Worm (Caenorhabditis elegans) whole organism, L4 larva: Measurements from ENCODE around the gene csr-1.
A peak's percentile ranks its signal among the peaks of the same experiment; 100 is the strongest.

ENCODE experiments used
- F37D6.2 ChIP-seq: sonication (generic microtip); optimal IDR thresholded peaks from 2 replicates; lab custom pipeline; 2016; ENCODE audit warnings: mild to moderate bottlenecking, missing genetic modification characterization, missing compliant biosample characterization
- T26A8.4 ChIP-seq: fragments of 200-800 bp; sonication (Bioruptor generic); IDR thresholded peaks from 2 replicates; pipeline ENCODE4 v1.3.6; 2022; ENCODE audit warnings: missing genetic modification characterization, missing compliant biosample characterization
- ZK337.2 ChIP-seq: fragments of 200-800 bp; sonication (Bioruptor generic); IDR thresholded peaks from 2 replicates; pipeline ENCODE4 v1.3.6; 2022; ENCODE audit warnings: missing genetic modification reagents, missing genetic modification characterization, missing compliant biosample characterization
- aha-1 ChIP-seq: fragments of 150-350 bp; peaks from one replicate; lab custom pipeline; 2014; ENCODE audit warnings: missing biosample characterization, missing genetic modification characterization
- ceh-20 ChIP-seq: fragments of 200-800 bp; sonication (Bioruptor generic); IDR thresholded peaks from 2 replicates; pipeline ENCODE4 v1.3.6; 2022; ENCODE audit warnings: missing genetic modification reagents, missing genetic modification characterization, missing compliant biosample characterization
- ceh-28 ChIP-seq: fragments of 150-350 bp; optimal IDR thresholded peaks from 2 replicates; lab custom pipeline; 2014; ENCODE audit warnings: missing biosample characterization, missing genetic modification reagents, missing genetic modification characterization
- ceh-44 ChIP-seq: fragments of 200-800 bp; sonication (Bioruptor generic); IDR thresholded peaks from 2 replicates; pipeline ENCODE4 v1.3.6; 2022; ENCODE audit warnings: missing genetic modification reagents, missing genetic modification characterization, missing compliant biosample characterization
- ces-1 ChIP-seq: fragments of 150-350 bp; sonication (generic microtip); optimal IDR thresholded peaks from 4 replicates; lab custom pipeline; 2014; ENCODE audit warnings: missing biosample characterization, missing genetic modification reagents, missing genetic modification characterization
- cey-2 ChIP-seq: sonication (generic microtip); optimal IDR thresholded peaks from 3 replicates; lab custom pipeline; 2017; ENCODE audit warnings: missing genetic modification characterization, mild to moderate bottlenecking, missing compliant biosample characterization, antibody characterized with exemption, borderline replicate concordance; ENCODE audit not compliant: insufficient read depth
- ctbp-1 ChIP-seq: fragments of 200-800 bp; sonication (Bioruptor generic); IDR thresholded peaks from 2 replicates; pipeline ENCODE4 v1.3.6; 2022; ENCODE audit warnings: missing genetic modification reagents, missing genetic modification characterization, missing compliant biosample characterization
- dve-1 ChIP-seq: sonication (generic microtip); optimal IDR thresholded peaks from 2 replicates; lab custom pipeline; 2017; ENCODE audit warnings: antibody characterized with exemption, mild to moderate bottlenecking, missing genetic modification characterization, missing compliant biosample characterization; ENCODE audit not compliant: insufficient read depth
- egl-27 ChIP-seq: sonication (generic microtip); optimal IDR thresholded peaks from 3 replicates; lab custom pipeline; 2017; ENCODE audit warnings: missing biosample characterization, missing genetic modification reagents, missing genetic modification characterization
- gei-8 ChIP-seq: fragments of 200-800 bp; sonication (Bioruptor generic); optimal IDR thresholded peaks from 2 replicates; lab custom pipeline; 2018; ENCODE audit warnings: mild to moderate bottlenecking, missing genetic modification characterization, missing compliant biosample characterization
- hif-1 ChIP-seq, 2 experiments: sonication (generic microtip); optimal IDR thresholded peaks; 2 replicates each; lab custom pipeline; 2016 to 2017; ENCODE audit warnings: missing compliant biosample characterization in 2 of 2, missing genetic modification characterization in 2 of 2, missing genetic modification reagents in 2 of 2, missing genotype in 2 of 2, mild to moderate bottlenecking in 1 of 2
- hlh-11 ChIP-seq: fragments of 200-800 bp; sonication (Bioruptor generic); optimal IDR thresholded peaks from 2 replicates; lab custom pipeline; 2018; ENCODE audit warnings: mild to moderate bottlenecking, missing genetic modification characterization, missing compliant biosample characterization
- hlh-30 ChIP-seq: sonication (generic microtip); optimal IDR thresholded peaks from 2 replicates; lab custom pipeline; 2017; ENCODE audit warnings: antibody characterized with exemption, mild to moderate bottlenecking, missing genetic modification characterization, missing compliant biosample characterization; ENCODE audit not compliant: insufficient read depth
- hmg-1.1 ChIP-seq: fragments of 200-800 bp; sonication (Bioruptor generic); IDR thresholded peaks from 2 replicates; pipeline ENCODE4 v1.3.6; 2022; ENCODE audit warnings: missing genetic modification reagents, missing genetic modification characterization, missing compliant biosample characterization
- lim-7 ChIP-seq: fragments of 200-800 bp; sonication (Bioruptor generic); IDR thresholded peaks from 2 replicates; pipeline ENCODE4 v1.3.6; 2022; ENCODE audit warnings: missing genetic modification characterization, missing compliant biosample characterization
- lin-1 ChIP-seq: fragments of 200-800 bp; sonication (Bioruptor generic); IDR thresholded peaks from 2 replicates; pipeline ENCODE4 v1.3.6; 2022; ENCODE audit warnings: missing genetic modification reagents, missing genetic modification characterization, missing compliant biosample characterization
- lin-13 ChIP-seq: fragments of 150-350 bp; optimal IDR thresholded peaks from 2 replicates; lab custom pipeline; 2014; ENCODE audit warnings: missing biosample characterization, missing genetic modification reagents, missing genetic modification characterization
- madf-5 ChIP-seq, 2 experiments: fragments of 200-800 bp; sonication (Bioruptor generic); IDR thresholded peaks; 2 replicates each; pipeline ENCODE4 v1.3.6; 2022; ENCODE audit warnings: missing compliant biosample characterization in 2 of 2, missing genetic modification characterization in 2 of 2
- madf-9 ChIP-seq: fragments of 200-800 bp; sonication (Bioruptor generic); conservative IDR thresholded peaks from 2 replicates; pipeline ENCODE4 v1.3.6; 2022; ENCODE audit warnings: missing genetic modification reagents, missing genetic modification characterization, missing compliant biosample characterization
- mdl-1 ChIP-seq, 2 experiments: fragments of 150-350 bp in 1 of 2; sonication (generic microtip) in 1 of 2; optimal IDR thresholded peaks; 2 replicates each; lab custom pipeline; 2014 to 2017; ENCODE audit warnings: missing biosample characterization in 2 of 2, missing genetic modification characterization in 2 of 2
- mxl-3 ChIP-seq: fragments of 200-800 bp; sonication (Bioruptor generic); optimal IDR thresholded peaks from 2 replicates; lab custom pipeline; 2018; ENCODE audit warnings: mild to moderate bottlenecking, missing genetic modification characterization, missing compliant biosample characterization
- nhr-102 ChIP-seq: sonication (generic microtip); optimal IDR thresholded peaks from 2 replicates; lab custom pipeline; 2016; ENCODE audit warnings: mild to moderate bottlenecking, missing genetic modification characterization, moderate library complexity, missing compliant biosample characterization
- nhr-237 ChIP-seq: sonication (generic microtip); optimal IDR thresholded peaks from 2 replicates; lab custom pipeline; 2017; ENCODE audit warnings: missing biosample characterization, missing genetic modification characterization
- nhr-28 ChIP-seq: fragments of 150-350 bp; optimal IDR thresholded peaks from 2 replicates; lab custom pipeline; 2014; ENCODE audit warnings: missing biosample characterization, missing genetic modification characterization
- nhr-42 ChIP-seq: fragments of 200-800 bp; sonication (Bioruptor generic); IDR thresholded peaks from 2 replicates; pipeline ENCODE4 v1.3.6; 2022; ENCODE audit warnings: missing genetic modification characterization, missing compliant biosample characterization
- nhr-48 ChIP-seq: sonication (generic microtip); optimal IDR thresholded peaks from 2 replicates; lab custom pipeline; 2016; ENCODE audit warnings: mild to moderate bottlenecking, missing genetic modification characterization, missing compliant biosample characterization
- nhr-6 ChIP-seq: fragments of 150-350 bp; optimal IDR thresholded peaks from 2 replicates; lab custom pipeline; 2014; ENCODE audit warnings: missing biosample characterization, missing genetic modification characterization
- nhr-76 ChIP-seq: fragments of 150-350 bp; optimal IDR thresholded peaks from 2 replicates; lab custom pipeline; 2014; ENCODE audit warnings: missing biosample characterization, missing genetic modification characterization
- pha-4 ChIP-seq, 2 experiments: fragments of 150-350 bp in 1 of 2; fragments of 200-800 bp in 1 of 2; sonication (Bioruptor generic) in 1 of 2; IDR thresholded peaks in 1 of 2; optimal IDR thresholded peaks in 1 of 2; 2 replicates each; pipeline versions ENCODE4 v1.3.6 to Lab custom; 2014 to 2022; ENCODE audit warnings: missing genetic modification characterization in 2 of 2, missing genetic modification reagents in 2 of 2, missing biosample characterization in 1 of 2, missing compliant biosample characterization in 1 of 2
- pqm-1 ChIP-seq: sonication (generic microtip); optimal IDR thresholded peaks from 2 replicates; lab custom pipeline; 2017; ENCODE audit warnings: missing biosample characterization, missing genetic modification characterization
- saeg-2 ChIP-seq: fragments of 200-800 bp; sonication (Bioruptor generic); IDR thresholded peaks from 2 replicates; pipeline ENCODE4 v1.3.6; 2022; ENCODE audit warnings: missing genetic modification reagents, missing genetic modification characterization, missing compliant biosample characterization
- sdz-12 ChIP-seq: fragments of 200-800 bp; sonication (Bioruptor generic); optimal IDR thresholded peaks from 2 replicates; lab custom pipeline; 2018; ENCODE audit warnings: mild to moderate bottlenecking, missing genetic modification characterization, missing compliant biosample characterization
- set-16 ChIP-seq: fragments of 200-800 bp; sonication (Bioruptor generic); IDR thresholded peaks from 2 replicates; pipeline ENCODE4 v1.3.6; 2022; ENCODE audit warnings: missing genetic modification reagents, missing genetic modification characterization, missing compliant biosample characterization
- snpc-4 ChIP-seq: fragments of 150-350 bp; optimal IDR thresholded peaks from 2 replicates; lab custom pipeline; 2014; ENCODE audit warnings: missing biosample characterization, missing genetic modification characterization
- tag-97 ChIP-seq: fragments of 200-800 bp; sonication (Bioruptor generic); IDR thresholded peaks from 2 replicates; pipeline ENCODE4 v1.3.6; 2022; ENCODE audit warnings: missing genetic modification characterization, missing compliant biosample characterization
- tra-1 ChIP-seq: fragments of 200-800 bp; sonication (Bioruptor generic); IDR thresholded peaks from 2 replicates; pipeline ENCODE4 v1.3.6; 2022; ENCODE audit warnings: missing genetic modification reagents, missing genetic modification characterization, missing compliant biosample characterization
- unc-39 ChIP-seq: sonication (generic microtip); optimal IDR thresholded peaks from 2 replicates; lab custom pipeline; 2017; ENCODE audit warnings: missing biosample characterization, missing genetic modification characterization
- unc-62 ChIP-seq, 3 experiments: fragments of 150-350 bp in 1 of 3; sonication (generic microtip); optimal IDR thresholded peaks in 2 of 3; peaks in 1 of 3; 1 replicate in 1 of 3; 2 replicates in 2 of 3; lab custom pipeline; 2014 to 2017; ENCODE audit warnings: missing biosample characterization in 3 of 3, missing genetic modification characterization in 3 of 3, missing genetic modification reagents in 3 of 3, missing genotype in 1 of 3
- zip-11 ChIP-seq: fragments of 200-800 bp; sonication (Bioruptor generic); IDR thresholded peaks from 2 replicates; pipeline ENCODE4 v1.3.6; 2022; ENCODE audit warnings: missing genetic modification characterization, missing compliant biosample characterization
- zip-2 ChIP-seq: fragments of 150-350 bp; optimal IDR thresholded peaks from 2 replicates; lab custom pipeline; 2014; ENCODE audit warnings: missing biosample characterization, missing genetic modification characterization

The csr-1 gene

DNA sequence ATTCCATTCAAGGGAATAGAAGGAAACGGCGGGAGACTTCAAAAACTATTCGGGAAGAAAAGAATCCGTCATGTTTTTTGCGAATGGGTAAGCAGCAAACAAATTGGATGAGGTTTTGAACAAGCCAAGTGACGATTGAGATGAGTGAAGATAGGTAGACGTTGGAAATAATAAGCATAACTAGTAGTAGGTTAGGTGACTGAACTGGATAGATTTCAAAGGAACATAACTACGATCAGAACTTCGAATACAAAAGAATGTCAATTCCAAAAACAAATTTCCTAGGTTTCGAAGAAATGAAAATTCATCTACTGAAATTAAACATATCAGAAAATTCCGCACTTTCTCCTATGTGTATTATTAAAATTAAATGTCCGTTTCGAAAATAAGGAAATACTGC lies 50.5 kb downstream of the csr-1 start:
- TF ChIP-seq aha-1 (tag; lab: Kevin White, UChicago): peak; percentile 92
- TF ChIP-seq zip-11 (GFP tag; lab: Robert Waterston, UW): no peak

ce11 chrIV:8008137-8008536 lies 51.1 kb downstream of the csr-1 start:
- no peak for TF ChIP-seq tag-97 (GFP tag; lab: Robert Waterston, UW)
- no peak for TF ChIP-seq saeg-2 (GFP tag; lab: Robert Waterston, UW)
- peak; percentile 10 for TF ChIP-seq mxl-3 (GFP tag; lab: Kevin White, UChicago)
- no peak for TF ChIP-seq ceh-20 (GFP tag; lab: Robert Waterston, UW)
- TF ChIP-seq nhr-48 (tag; lab: Kevin White, UChicago): no peak
- TF ChIP-seq ceh-44 (GFP tag; lab: Robert Waterston, UW): no peak
- TF ChIP-seq madf-9 (GFP tag; lab: Robert Waterston, UW): no peak
- TF ChIP-seq unc-62 (GFP tag; optimal IDR thresholded peaks at IDR 0.05 in 1 of 2; lab: Kevin White, UChicago): peak in 1 of 2 experiments; percentile 93
- TF ChIP-seq unc-62 (tag; optimal IDR thresholded peaks at IDR 0.05; lab: Kevin White, UChicago): no peak
- no peak for TF ChIP-seq mdl-1 (tag; optimal IDR thresholded peaks at IDR 0.05; lab: Kevin White, UChicago)
- TF ChIP-seq tra-1 (GFP tag; lab: Robert Waterston, UW): no peak
- TF ChIP-seq zip-2 (tag; lab: Kevin White, UChicago): no peak

DNA sequence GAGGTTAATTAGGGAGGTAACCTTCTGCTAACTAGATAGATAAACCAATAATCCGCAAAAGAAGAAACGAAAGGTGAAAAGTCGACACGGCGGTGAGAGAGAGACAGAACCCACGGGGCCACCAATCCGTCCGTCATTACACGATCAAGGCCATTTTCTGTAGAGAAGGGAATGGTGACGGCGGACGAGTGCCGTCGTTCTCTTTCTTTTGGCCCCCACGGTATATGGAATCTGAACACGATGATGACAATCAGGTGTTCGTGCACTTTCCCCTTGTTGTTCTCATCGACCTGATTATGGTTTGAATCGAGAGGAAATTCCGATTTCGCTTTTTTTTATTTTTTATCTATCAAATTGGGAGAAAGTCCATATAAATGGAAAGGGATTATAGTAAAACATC lies 52.3 kb downstream of the csr-1 start:
- no peak for TF ChIP-seq ctbp-1 (GFP tag; lab: Robert Waterston, UW)
- no peak for TF ChIP-seq hlh-30
- no peak for TF ChIP-seq nhr-6 (tag; lab: Kevin White, UChicago)
- no peak for TF ChIP-seq unc-39 (tag; lab: Kevin White, UChicago)
- TF ChIP-seq egl-27 (tag; lab: Kevin White, UChicago): no peak
- TF ChIP-seq nhr-237 (tag; lab: Kevin White, UChicago): no peak
- TF ChIP-seq unc-62 (GFP tag; optimal IDR thresholded peaks at IDR 0.05 in 1 of 2; lab: Kevin White, UChicago): peak in 1 of 2 experiments; percentile 47
- no peak for TF ChIP-seq unc-62 (tag; optimal IDR thresholded peaks at IDR 0.05; lab: Kevin White, UChicago)
- no peak for TF ChIP-seq sdz-12 (GFP tag; lab: Kevin White, UChicago)
- no peak for TF ChIP-seq ceh-28 (tag; lab: Kevin White, UChicago)
- no peak for TF ChIP-seq lin-13 (GFP tag; lab: Kevin White, UChicago)
- TF ChIP-seq T26A8.4 (GFP tag; lab: Robert Waterston, UW): no peak
- no peak for TF ChIP-seq lim-7 (GFP tag; lab: Robert Waterston, UW)
- TF ChIP-seq cey-2 (tag; lab: Kevin White, UChicago): no peak
- no peak for TF ChIP-seq F37D6.2
- TF ChIP-seq mdl-1 (tag; optimal IDR thresholded peaks at IDR 0.05; lab: Kevin White, UChicago): peak in 1 of 2 experiments; percentile 14
- TF ChIP-seq madf-5 (GFP tag; IDR thresholded peaks at IDR 0.05; lab: Robert Waterston, UW): 0 out of 4 replicates have a peak, but pooled peaks of 1 of the 2 experiments have one; percentile 4
- peak; percentile 88 for TF ChIP-seq aha-1 (tag; lab: Kevin White, UChicago)
- no peak for TF ChIP-seq hif-1 (tag; optimal IDR thresholded peaks at IDR 0.05; lab: Kevin White, UChicago)
- no peak for TF ChIP-seq nhr-42
- TF ChIP-seq hlh-11 (tag; lab: Kevin White, UChicago): no peak
- TF ChIP-seq dve-1 (tag; lab: Kevin White, UChicago): no peak
- TF ChIP-seq nhr-102 (tag; lab: Kevin White, UChicago): no peak
- no peak for TF ChIP-seq ZK337.2
- no peak for TF ChIP-seq hmg-1.1
- TF ChIP-seq lin-1 (GFP tag; lab: Robert Waterston, UW): no peak
- TF ChIP-seq ces-1 (GFP tag; lab: Kevin White, UChicago): no peak
- TF ChIP-seq pqm-1 (tag; lab: Kevin White, UChicago): no peak
- TF ChIP-seq nhr-76 (tag; lab: Kevin White, UChicago): no peak
- TF ChIP-seq snpc-4 (tag; lab: Kevin White, UChicago): no peak
- TF ChIP-seq set-16 (GFP tag; lab: Robert Waterston, UW): no peak
- TF ChIP-seq zip-2 (tag; lab: Kevin White, UChicago): no peak
- no peak for TF ChIP-seq saeg-2 (GFP tag; lab: Robert Waterston, UW)
- no peak for TF ChIP-seq pha-4 (GFP tag; IDR thresholded peaks at IDR 0.05; lab: Robert Waterston, UW)
- TF ChIP-seq pha-4 (tag; optimal IDR thresholded peaks at IDR 0.05; lab: Kevin White, UChicago): no peak
- TF ChIP-seq gei-8: no peak
- TF ChIP-seq nhr-28 (tag; lab: Kevin White, UChicago): no peak
- TF ChIP-seq mxl-3 (GFP tag; lab: Kevin White, UChicago): peak; percentile 49
